Fruit fly (Drosophila melanogaster): ENCODE data around the gene CG2991.

The CG2991 gene

dm6 chr2L:2856960-2857584 lies at the start of gene CG2991 (continued):
- TF ChIP-seq NFAT (GFP tag; IDR thresholded peaks at IDR 0.05) (no peak), CG30403 (GFP tag; optimal IDR thresholded peaks at IDR 0.05) (no peak), bigmax (GFP tag; optimal IDR thresholded peaks at IDR 0.05) (no peak), Hmr (GFP tag; optimal IDR thresholded peaks at IDR 0.05) (peak; percentile 31), cg (GFP tag; optimal IDR thresholded peaks at IDR 0.05) (no peak), CG9215 (GFP tag; IDR thresholded peaks at IDR 0.05) (no peak), CG17361 (GFP tag; IDR thresholded peaks at IDR 0.05) (no peak), CG17568 (GFP tag; optimal IDR thresholded peaks at IDR 0.05) (peak; percentile 48), crol (GFP tag; IDR thresholded peaks at IDR 0.05) (no peak), oc (tag; optimal IDR thresholded peaks at IDR 0.05) (no peak), bcd (GFP tag; optimal IDR thresholded peaks at IDR 0.05) (no peak), Hr78 (GFP tag; optimal IDR thresholded peaks at IDR 0.05) (no peak), phol (tag; optimal IDR thresholded peaks at IDR 0.05) (peak; percentile 45), sisA (GFP tag; IDR thresholded peaks at IDR 0.05) (no peak), CHES-1-like (GFP tag; optimal IDR thresholded peaks at IDR 0.05) (peak; percentile 45), CG4617 (GFP tag; optimal IDR thresholded peaks at IDR 0.05; ENCODE audit: borderline replicate concordance) (peak; percentile 86), BEAF-32 (GFP tag; optimal IDR thresholded peaks at IDR 0.05) (peak; percentile 93), CoRest (tag; optimal IDR thresholded peaks at IDR 0.05) (peak; percentile 16), Oaz (GFP tag; IDR thresholded peaks at IDR 0.05) (no peak), CG8478 (optimal IDR thresholded peaks at IDR 0.05) (no peak), Asciz (GFP tag; optimal IDR thresholded peaks at IDR 0.05) (no peak), salm (tag; optimal IDR thresholded peaks at IDR 0.05) (no peak), CG17829 (tag; optimal IDR thresholded peaks at IDR 0.05) (peak; percentile 75), fd102C (GFP tag; optimal IDR thresholded peaks at IDR 0.05) (no peak), zen2 (GFP tag; IDR thresholded peaks at IDR 0.05; ENCODE audit: partially characterized antibody) (peak; percentile 70; the same call in 1 of the 3 replicates), chinmo (GFP tag; IDR thresholded peaks at IDR 0.05; ENCODE audit: partially characterized antibody) (peak; percentile 90; the same call in 3 of the 4 replicates), tll (GFP tag; optimal IDR thresholded peaks at IDR 0.05) (no peak), Dad (GFP tag; optimal IDR thresholded peaks at IDR 0.05) (no peak), PHDP (tag; optimal IDR thresholded peaks at IDR 0.05) (peak; percentile 4), rib (GFP tag; IDR thresholded peaks at IDR 0.05) (peak; percentile 38; the same call in 1 of the 2 replicates), corto (GFP tag; optimal IDR thresholded peaks at IDR 0.05) (peak; percentile 52), Nf-YB (GFP tag; optimal IDR thresholded peaks at IDR 0.05) (peak; percentile 11), ems (GFP tag; optimal IDR thresholded peaks at IDR 0.05) (no peak), tup (GFP tag; optimal IDR thresholded peaks at IDR 0.05) (no peak), CG6272 (GFP tag; IDR thresholded peaks at IDR 0.05) (no peak), nmo (GFP tag; optimal IDR thresholded peaks at IDR 0.05) (peak; percentile 56), CG11695 (GFP tag; IDR thresholded peaks at IDR 0.05) (no peak), CG15696 (tag; optimal IDR thresholded peaks at IDR 0.05) (peak; percentile 9), CG2678 (tag; optimal IDR thresholded peaks at IDR 0.05) (peak; percentile 12), cad (GFP tag; optimal IDR thresholded peaks at IDR 0.05) (no peak), gcm (GFP tag; optimal IDR thresholded peaks at IDR 0.05) (no peak), stwl (tag; optimal IDR thresholded peaks at IDR 0.05) (peak; percentile 84), Sry-δ (GFP tag; optimal IDR thresholded peaks at IDR 0.05) (peak; percentile 96), kay (GFP tag; optimal IDR thresholded peaks at IDR 0.05) (no peak), MBD-R2 (GFP tag; IDR thresholded peaks at IDR 0.05) (peak; percentile 75), inv (GFP tag; IDR thresholded peaks at IDR 0.05; ENCODE audit: partially characterized antibody) (peak; percentile 70), exex (tag; optimal IDR thresholded peaks at IDR 0.05) (peak; percentile 13), chif (GFP tag; optimal IDR thresholded peaks at IDR 0.05) (no peak), CG4282 (GFP tag; optimal IDR thresholded peaks at IDR 0.05) (no peak)

Data from whole organism, embryonic.